Worm (Caenorhabditis elegans) whole organism, L4 larva: ENCODE results near the gene Y43F8C.15.
"Not testable (repeated sequence)": the region's sequence is repeated elsewhere in the genome, so short reads cannot be mapped to it uniquely, and the experiment has no call there.

Experiments
- F26F4.8 ChIP-seq: fragments of 200-800 bp; sonication (Bioruptor generic); conservative IDR thresholded peaks from 2 replicates; pipeline ENCODE4 v1.3.6; 2022; ENCODE audit warnings: missing genetic modification characterization, missing compliant biosample characterization
- F37D6.2 ChIP-seq: sonication (generic microtip); optimal IDR thresholded peaks from 2 replicates; lab custom pipeline; 2016; ENCODE audit warnings: mild to moderate bottlenecking, missing genetic modification characterization, missing compliant biosample characterization
- T20F7.1 ChIP-seq: fragments of 200-800 bp; sonication (Bioruptor generic); optimal IDR thresholded peaks from 2 replicates; lab custom pipeline; 2018; ENCODE audit warnings: mild to moderate bottlenecking, missing genetic modification characterization, missing compliant biosample characterization
- Y5F2A.4 ChIP-seq: fragments of 200-800 bp; sonication (Bioruptor generic); optimal IDR thresholded peaks from 2 replicates; lab custom pipeline; 2018; ENCODE audit warnings: mild to moderate bottlenecking, missing genetic modification characterization, missing compliant biosample characterization
- aha-1 ChIP-seq: fragments of 150-350 bp; peaks from one replicate; lab custom pipeline; 2014; ENCODE audit warnings: missing biosample characterization, missing genetic modification characterization
- ama-1 ChIP-seq: fragments of 150-350 bp; optimal IDR thresholded peaks from 2 replicates; lab custom pipeline; 2014; ENCODE audit warnings: inconsistent platforms, mixed read lengths
- ceh-20 ChIP-seq: fragments of 200-800 bp; sonication (Bioruptor generic); IDR thresholded peaks from 2 replicates; pipeline ENCODE4 v1.3.6; 2022; ENCODE audit warnings: missing genetic modification reagents, missing genetic modification characterization, missing compliant biosample characterization
- ceh-28 ChIP-seq: fragments of 150-350 bp; optimal IDR thresholded peaks from 2 replicates; lab custom pipeline; 2014; ENCODE audit warnings: missing biosample characterization, missing genetic modification reagents, missing genetic modification characterization
- daf-12 ChIP-seq: fragments of 150-350 bp; optimal IDR thresholded peaks from 2 replicates; lab custom pipeline; 2014; ENCODE audit warnings: missing biosample characterization, missing genetic modification reagents, missing genetic modification characterization
- daf-16 ChIP-seq, 3 experiments: sonication (generic microtip); optimal IDR thresholded peaks; 2 replicates each; lab custom pipeline; 2016 to 2017; ENCODE audit warnings: missing genetic modification characterization in 3 of 3, missing genetic modification reagents in 3 of 3, mild to moderate bottlenecking in 2 of 3, missing compliant biosample characterization in 2 of 3, missing biosample characterization in 1 of 3, moderate library complexity in 1 of 3
- daf-19 ChIP-seq: fragments of 200-800 bp; sonication (Bioruptor generic); conservative IDR thresholded peaks from 2 replicates; pipeline ENCODE4 v1.3.6; 2022; ENCODE audit warnings: missing genetic modification characterization, missing compliant biosample characterization
- dmd-6 ChIP-seq: fragments of 200-800 bp; sonication (Bioruptor generic); IDR thresholded peaks from 2 replicates; pipeline ENCODE4 v1.3.6; 2022; ENCODE audit warnings: missing genetic modification reagents, missing genetic modification characterization, missing compliant biosample characterization
- dve-1 ChIP-seq: sonication (generic microtip); optimal IDR thresholded peaks from 2 replicates; lab custom pipeline; 2017; ENCODE audit warnings: antibody characterized with exemption, mild to moderate bottlenecking, missing genetic modification characterization, missing compliant biosample characterization; ENCODE audit not compliant: insufficient read depth
- egl-27 ChIP-seq: sonication (generic microtip); optimal IDR thresholded peaks from 3 replicates; lab custom pipeline; 2017; ENCODE audit warnings: missing biosample characterization, missing genetic modification reagents, missing genetic modification characterization
- fkh-10 ChIP-seq: fragments of 150-350 bp; optimal IDR thresholded peaks from 2 replicates; lab custom pipeline; 2014; ENCODE audit warnings: missing biosample characterization, missing genetic modification reagents, missing genetic modification characterization
- hif-1 ChIP-seq, 2 experiments: sonication (generic microtip); optimal IDR thresholded peaks; 2 replicates each; lab custom pipeline; 2016 to 2017; ENCODE audit warnings: missing compliant biosample characterization in 2 of 2, missing genetic modification characterization in 2 of 2, missing genetic modification reagents in 2 of 2, missing genotype in 2 of 2, mild to moderate bottlenecking in 1 of 2
- hlh-11 ChIP-seq: fragments of 200-800 bp; sonication (Bioruptor generic); optimal IDR thresholded peaks from 2 replicates; lab custom pipeline; 2018; ENCODE audit warnings: mild to moderate bottlenecking, missing genetic modification characterization, missing compliant biosample characterization
- hlh-30 ChIP-seq: sonication (generic microtip); optimal IDR thresholded peaks from 2 replicates; lab custom pipeline; 2017; ENCODE audit warnings: antibody characterized with exemption, mild to moderate bottlenecking, missing genetic modification characterization, missing compliant biosample characterization; ENCODE audit not compliant: insufficient read depth
- lin-13 ChIP-seq: fragments of 150-350 bp; optimal IDR thresholded peaks from 2 replicates; lab custom pipeline; 2014; ENCODE audit warnings: missing biosample characterization, missing genetic modification reagents, missing genetic modification characterization
- lir-3 ChIP-seq: sonication (generic microtip); optimal IDR thresholded peaks from 2 replicates; lab custom pipeline; 2016; ENCODE audit warnings: mild to moderate bottlenecking, missing genetic modification characterization, missing compliant biosample characterization
- lsy-2 ChIP-seq, 2 experiments: fragments of 150-350 bp in 1 of 2; sonication (generic microtip) in 1 of 2; optimal IDR thresholded peaks; 2 replicates each; lab custom pipeline; 2014 to 2017; ENCODE audit warnings: missing biosample characterization in 2 of 2, missing genetic modification characterization in 2 of 2
- madf-9 ChIP-seq: fragments of 200-800 bp; sonication (Bioruptor generic); conservative IDR thresholded peaks from 2 replicates; pipeline ENCODE4 v1.3.6; 2022; ENCODE audit warnings: missing genetic modification reagents, missing genetic modification characterization, missing compliant biosample characterization
- mxl-2 ChIP-seq: fragments of 200-800 bp; sonication (Bioruptor generic); conservative IDR thresholded peaks from 2 replicates; pipeline ENCODE4 v1.3.6; 2022; ENCODE audit warnings: missing genetic modification reagents, missing genetic modification characterization, missing compliant biosample characterization
- nhr-10 ChIP-seq: fragments of 150-350 bp; optimal IDR thresholded peaks from 2 replicates; lab custom pipeline; 2014; ENCODE audit warnings: missing biosample characterization, missing genetic modification characterization
- nhr-111 ChIP-seq: fragments of 200-800 bp; sonication (Bioruptor generic); optimal IDR thresholded peaks from 2 replicates; lab custom pipeline; 2018; ENCODE audit warnings: mild to moderate bottlenecking, missing genetic modification characterization, missing compliant biosample characterization
- nhr-237 ChIP-seq: sonication (generic microtip); optimal IDR thresholded peaks from 2 replicates; lab custom pipeline; 2017; ENCODE audit warnings: missing biosample characterization, missing genetic modification characterization
- nhr-28 ChIP-seq: fragments of 150-350 bp; optimal IDR thresholded peaks from 2 replicates; lab custom pipeline; 2014; ENCODE audit warnings: missing biosample characterization, missing genetic modification characterization
- nhr-48 ChIP-seq: sonication (generic microtip); optimal IDR thresholded peaks from 2 replicates; lab custom pipeline; 2016; ENCODE audit warnings: mild to moderate bottlenecking, missing genetic modification characterization, missing compliant biosample characterization
- nhr-76 ChIP-seq: fragments of 150-350 bp; optimal IDR thresholded peaks from 2 replicates; lab custom pipeline; 2014; ENCODE audit warnings: missing biosample characterization, missing genetic modification characterization
- nhr-77 ChIP-seq: fragments of 150-350 bp; optimal IDR thresholded peaks from 2 replicates; lab custom pipeline; 2014; ENCODE audit warnings: missing biosample characterization, missing genetic modification characterization
- pha-4 ChIP-seq, 2 experiments: fragments of 150-350 bp in 1 of 2; fragments of 200-800 bp in 1 of 2; sonication (Bioruptor generic) in 1 of 2; IDR thresholded peaks in 1 of 2; optimal IDR thresholded peaks in 1 of 2; 2 replicates each; pipeline versions ENCODE4 v1.3.6 to Lab custom; 2014 to 2022; ENCODE audit warnings: missing genetic modification characterization in 2 of 2, missing genetic modification reagents in 2 of 2, missing biosample characterization in 1 of 2, missing compliant biosample characterization in 1 of 2
- php-3 ChIP-seq: fragments of 200-800 bp; sonication (Bioruptor generic); IDR thresholded peaks from 2 replicates; pipeline ENCODE4 v1.3.6; 2022; ENCODE audit warnings: missing genetic modification reagents, missing genetic modification characterization, missing compliant biosample characterization
- pqm-1 ChIP-seq: sonication (generic microtip); optimal IDR thresholded peaks from 2 replicates; lab custom pipeline; 2017; ENCODE audit warnings: missing biosample characterization, missing genetic modification characterization
- saeg-2 ChIP-seq: fragments of 200-800 bp; sonication (Bioruptor generic); IDR thresholded peaks from 2 replicates; pipeline ENCODE4 v1.3.6; 2022; ENCODE audit warnings: missing genetic modification reagents, missing genetic modification characterization, missing compliant biosample characterization
- set-16 ChIP-seq: fragments of 200-800 bp; sonication (Bioruptor generic); IDR thresholded peaks from 2 replicates; pipeline ENCODE4 v1.3.6; 2022; ENCODE audit warnings: missing genetic modification reagents, missing genetic modification characterization, missing compliant biosample characterization
- spr-1 ChIP-seq: sonication (generic microtip); optimal IDR thresholded peaks from 2 replicates; lab custom pipeline; 2016; ENCODE audit warnings: mild to moderate bottlenecking, missing genetic modification characterization, missing compliant biosample characterization
- tra-1 ChIP-seq: fragments of 200-800 bp; sonication (Bioruptor generic); IDR thresholded peaks from 2 replicates; pipeline ENCODE4 v1.3.6; 2022; ENCODE audit warnings: missing genetic modification reagents, missing genetic modification characterization, missing compliant biosample characterization
- zip-2 ChIP-seq: fragments of 150-350 bp; optimal IDR thresholded peaks from 2 replicates; lab custom pipeline; 2014; ENCODE audit warnings: missing biosample characterization, missing genetic modification characterization

Gene Y43F8C.15

DNA sequence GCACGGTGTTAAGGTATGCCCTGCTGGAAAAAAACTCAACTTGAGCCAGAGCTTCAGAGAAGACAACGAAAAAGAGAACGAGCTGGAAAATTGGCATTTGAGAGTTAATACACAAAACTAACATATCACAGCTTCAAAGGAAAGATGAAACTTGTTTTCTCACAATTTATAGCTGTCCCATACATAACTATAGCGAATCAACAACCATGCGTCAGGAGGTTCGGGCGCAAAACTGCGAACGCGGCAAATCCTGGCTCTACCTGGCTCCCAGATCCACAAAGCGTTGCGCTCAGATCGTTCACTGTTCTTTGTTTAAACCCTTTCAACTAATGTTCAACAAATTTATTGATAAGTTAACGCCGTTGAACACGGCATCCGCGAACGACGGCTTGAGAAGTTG lies 1.2 kb upstream of the Y43F8C.15 start, which contains the start of gene Y43F8C.23:
Gene Y43F8C.23, minus strand, starts transcription at position 101 of the 400 bp plus-strand sequence.
- TF ChIP-seq lir-3 (tag; lab: Kevin White, UChicago); Y5F2A.4 (GFP tag; lab: Kevin White, UChicago); saeg-2 (GFP tag; lab: Robert Waterston, UW): not testable (repeated sequence)
- TF ChIP-seq, all 104 proteins: peak for 0; not testable (repeated sequence) for 104

DNA sequence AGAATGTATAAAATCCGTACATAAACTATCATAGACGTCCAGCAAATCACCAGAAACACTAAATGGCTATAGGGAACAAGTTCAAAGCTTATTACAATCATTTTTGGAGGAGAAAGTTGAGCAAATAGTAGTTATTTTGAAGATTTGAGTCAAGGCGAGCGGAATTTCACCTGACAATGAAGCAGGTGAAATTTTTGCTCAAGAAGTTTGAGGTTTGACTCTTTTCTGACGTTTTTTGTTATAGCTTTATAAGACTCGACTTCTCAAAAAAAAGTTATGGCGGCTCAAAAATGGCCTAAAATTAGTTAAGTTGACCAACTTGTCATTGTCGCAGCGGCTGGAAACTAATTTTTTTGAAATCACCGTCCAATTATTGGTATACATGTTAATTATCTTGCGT lies 1.6 kb downstream of the Y43F8C.15 start, which contains the start of gene srv-3:
Gene srv-3, minus strand, starts transcription at position 101 of the 400 bp plus-strand sequence.
- no peak for TF ChIP-seq hif-1 (tag; optimal IDR thresholded peaks at IDR 0.05; lab: Kevin White, UChicago)

DNA sequence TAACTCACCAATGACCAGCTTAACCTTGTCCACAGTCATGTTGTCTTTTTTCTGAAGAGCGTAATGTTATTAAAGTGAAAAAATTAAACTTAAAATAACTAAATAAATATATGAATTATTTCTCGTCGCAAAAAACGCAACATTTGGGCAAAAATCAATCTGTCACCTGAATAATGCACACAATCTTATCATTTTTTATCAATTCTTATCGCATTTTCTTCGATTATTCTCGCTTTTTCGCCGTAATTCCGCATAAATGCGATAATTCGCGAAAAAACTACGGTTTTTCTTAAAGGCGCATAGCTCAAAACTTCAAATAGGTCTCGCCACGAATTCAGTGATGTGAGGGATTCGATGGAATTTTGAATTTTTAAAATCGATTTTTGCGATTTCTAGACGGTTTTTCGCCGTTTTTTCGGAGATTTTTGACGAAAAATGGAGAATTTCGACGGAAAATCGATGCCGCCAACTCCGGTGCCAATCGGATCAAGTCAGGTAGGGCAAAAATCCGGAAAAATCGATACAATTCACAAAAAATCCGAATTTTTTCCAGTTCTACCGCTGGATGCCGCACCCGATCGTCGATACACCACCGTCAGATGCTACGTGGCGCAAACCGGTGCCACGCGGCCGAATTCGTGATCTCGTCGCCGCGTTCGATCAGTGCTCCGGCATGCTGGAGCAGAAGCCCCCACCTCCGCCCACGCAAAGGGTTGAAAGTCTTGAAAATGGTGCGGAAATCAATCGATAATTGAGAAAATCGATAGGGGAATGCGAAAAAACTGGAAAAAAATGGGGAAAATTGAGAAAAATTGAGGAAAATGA lies 12.9 kb downstream of the Y43F8C.15 start, which contains the start of the genes Y43F8C.13 and ani-3:
Gene Y43F8C.13, minus strand, starts transcription at position 51 of the 825 bp plus-strand sequence.
Gene ani-3, plus strand, starts transcription at position 385 of the 825 bp plus-strand sequence.
- TF ChIP-seq nhr-76 (tag; lab: Kevin White, UChicago) (no peak), zip-2 (tag; lab: Kevin White, UChicago) (no peak), set-16 (peak; percentile 75), F37D6.2 (tag; lab: Kevin White, UChicago) (no peak), pha-4 (GFP tag; IDR thresholded peaks at IDR 0.05; lab: Robert Waterston, UW) (no peak), pha-4 (tag; optimal IDR thresholded peaks at IDR 0.05; lab: Kevin White, UChicago) (no peak), daf-16 (GFP tag; optimal IDR thresholded peaks at IDR 0.05; lab: Kevin White, UChicago) (no peak), daf-16 (tag; optimal IDR thresholded peaks at IDR 0.05; lab: Kevin White, UChicago) (peak; percentile 33), dve-1 (peak; percentile 61), dmd-6 (GFP tag; lab: Robert Waterston, UW) (peak; percentile 43; the same call in 1 of the 2 replicates), fkh-10 (no peak), lsy-2 (tag; optimal IDR thresholded peaks at IDR 0.05; lab: Kevin White, UChicago) (peak in 1 of 2 experiments; percentile 23), daf-12 (no peak), nhr-77 (tag; lab: Kevin White, UChicago) (no peak), egl-27 (tag; lab: Kevin White, UChicago) (no peak), ama-1 (lab: Kevin White, UChicago) (no peak), lin-13 (GFP tag; lab: Kevin White, UChicago) (peak; percentile 17), pqm-1 (tag; lab: Kevin White, UChicago) (peak; percentile 88), nhr-10 (tag; lab: Kevin White, UChicago) (no peak), ceh-28 (tag; lab: Kevin White, UChicago) (peak; percentile 24), T20F7.1 (GFP tag; lab: Kevin White, UChicago) (no peak), nhr-48 (tag; lab: Kevin White, UChicago) (no peak), php-3 (GFP tag; lab: Robert Waterston, UW) (no peak), hlh-11 (tag; lab: Kevin White, UChicago) (peak; percentile 28), nhr-237 (tag; lab: Kevin White, UChicago) (no peak), spr-1 (tag; lab: Kevin White, UChicago) (no peak), daf-19 (no peak), aha-1 (tag; lab: Kevin White, UChicago) (peak; percentile 39), madf-9 (no peak), nhr-28 (tag; lab: Kevin White, UChicago) (peak; percentile 57), ceh-20 (GFP tag; lab: Robert Waterston, UW) (no peak), hlh-30 (tag; lab: Kevin White, UChicago) (peak; percentile 5), mxl-2 (GFP tag; lab: Robert Waterston, UW) (no peak), F26F4.8 (GFP tag; lab: Robert Waterston, UW) (no peak), tra-1 (GFP tag; lab: Robert Waterston, UW) (no peak), nhr-111 (GFP tag; lab: Kevin White, UChicago) (no peak)
